Worm (Caenorhabditis elegans): ENCODE measurements around the gene F14F7.4.

DNA sequence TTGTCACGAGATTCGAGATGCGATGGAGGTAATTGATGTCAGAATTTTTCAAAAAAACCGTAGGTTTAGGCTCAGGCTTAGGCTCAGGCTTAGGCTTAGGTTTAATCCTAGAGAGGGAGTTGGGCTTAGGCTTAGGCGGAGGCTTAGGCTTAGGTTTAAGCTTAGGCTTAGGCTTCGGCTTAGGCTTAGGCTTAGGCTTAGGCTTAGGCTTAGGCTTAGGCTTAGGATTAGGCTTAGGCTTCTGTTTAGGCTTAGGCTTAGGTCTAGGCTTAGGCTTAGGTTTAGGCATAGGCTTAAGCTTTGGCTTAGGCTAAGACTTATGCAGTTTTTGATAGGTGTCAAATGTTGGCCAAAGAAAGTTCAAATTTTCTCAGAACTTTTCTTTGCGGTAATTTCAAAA, 25.2 kb downstream of the F14F7.4 start:
- TF ChIP-seq W03F9.2 (tag; optimal IDR thresholded peaks at IDR 0.05) (no peak), him-1 (tag; optimal IDR thresholded peaks at IDR 0.05) (no peak)

Data from whole organism, L4/young adult.